Fruit fly (Drosophila melanogaster): ENCODE data around the gene Cyp4e3.
A peak's percentile ranks its signal among the peaks of the same experiment; 100 is the strongest.

The Cyp4e3 gene

DNA sequence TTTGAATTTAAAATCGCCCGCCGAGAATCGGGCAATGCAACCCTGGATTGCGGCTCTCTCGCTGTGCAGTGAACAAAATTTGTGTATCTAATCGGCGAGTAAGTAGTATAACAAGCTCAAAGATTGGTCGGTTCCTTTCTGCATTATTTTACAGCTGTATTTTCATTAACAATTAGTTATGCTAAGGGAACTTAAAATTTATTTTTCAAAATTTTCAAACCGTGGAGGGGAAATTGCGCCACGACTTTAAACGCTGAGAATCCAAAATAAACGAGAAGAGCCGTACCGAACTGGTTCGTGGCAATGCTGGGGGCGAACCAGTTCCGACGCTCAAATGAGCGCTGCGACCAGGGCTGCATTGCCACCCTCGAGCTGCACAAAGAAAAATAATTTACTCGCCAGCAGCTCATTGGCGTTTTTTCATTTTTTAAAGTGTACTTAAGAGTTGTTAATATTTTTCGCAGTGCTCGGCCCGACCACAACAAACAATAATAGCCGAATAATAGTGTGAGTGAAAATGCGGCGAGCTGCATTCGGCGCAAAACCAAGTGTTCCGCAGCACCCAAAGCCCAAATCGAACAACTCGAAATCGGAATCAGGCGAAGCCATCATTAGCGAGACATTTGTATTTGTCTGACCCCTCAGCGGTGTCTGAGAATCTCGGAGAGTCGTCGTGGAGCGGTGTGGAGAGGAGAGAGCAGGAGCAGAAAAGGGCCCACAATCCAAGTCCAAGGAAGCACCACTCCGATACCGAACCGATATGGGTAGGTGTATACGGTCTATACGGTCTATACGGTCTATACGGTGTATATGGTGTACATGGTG lies 8.3 kb upstream of the Cyp4e3 start, which contains the start of gene zf30C (continued):
- TF ChIP-seq Ptx1 (GFP tag; IDR thresholded peaks at IDR 0.05): peak; percentile 85
- TF ChIP-seq NFAT (GFP tag; IDR thresholded peaks at IDR 0.05): peak; percentile 91
- TF ChIP-seq nom (GFP tag; optimal IDR thresholded peaks at IDR 0.05): peak; percentile 8
- peak; percentile 37 for TF ChIP-seq CG30020 (tag; optimal IDR thresholded peaks at IDR 0.05)
- peak; percentile 64; the same call in 1 of the 3 replicates for TF ChIP-seq gce (GFP tag; IDR thresholded peaks at IDR 0.05)
- peak; percentile 73 for TF ChIP-seq CG4360 (GFP tag; IDR thresholded peaks at IDR 0.05)
- TF ChIP-seq hth (optimal IDR thresholded peaks at IDR 0.05): no peak
- no peak for TF ChIP-seq tap (tag; optimal IDR thresholded peaks at IDR 0.05)
- TF ChIP-seq CG2202 (tag; optimal IDR thresholded peaks at IDR 0.05): peak; percentile 41
- peak; percentile 79 for TF ChIP-seq CG12391 (tag; optimal IDR thresholded peaks at IDR 0.05)
- TF ChIP-seq CG14050 (GFP tag; IDR thresholded peaks at IDR 0.05): peak; percentile 57; the same call in 2 of the 3 replicates
- peak; percentile 15 for TF ChIP-seq CG31365 (tag; optimal IDR thresholded peaks at IDR 0.05)
- peak; percentile 90 for TF ChIP-seq eyg (GFP tag; optimal IDR thresholded peaks at IDR 0.05)
- peak; percentile 80 for TF ChIP-seq ATbp (GFP tag; optimal IDR thresholded peaks at IDR 0.05)
- TF ChIP-seq dmrt11E (tag; optimal IDR thresholded peaks at IDR 0.05): peak; percentile 47
- peak; percentile 84 for TF ChIP-seq Mrtf (GFP tag; IDR thresholded peaks at IDR 0.05)
- TF ChIP-seq CG7271 (tag; optimal IDR thresholded peaks at IDR 0.05): no peak
- peak; percentile 77 for TF ChIP-seq onecut (GFP tag; IDR thresholded peaks at IDR 0.05)
- peak; percentile 70 for TF ChIP-seq CG17802 (tag; optimal IDR thresholded peaks at IDR 0.05)
- TF ChIP-seq usp (GFP tag; optimal IDR thresholded peaks at IDR 0.05): no peak
- peak; percentile 82 for TF ChIP-seq H2.0 (GFP tag; IDR thresholded peaks at IDR 0.05)
- TF ChIP-seq luna (GFP tag; optimal IDR thresholded peaks at IDR 0.05): peak; percentile 87
- no peak for TF ChIP-seq pan (optimal IDR thresholded peaks at IDR 0.05)
- peak in 1 of 2 experiments; percentile 87 for TF ChIP-seq pan (GFP tag; optimal IDR thresholded peaks at IDR 0.05 in 1 of 2, IDR thresholded peaks at IDR 0.05 in 1 of 2)
- peak; percentile 80 for TF ChIP-seq sr (GFP tag; IDR thresholded peaks at IDR 0.05)
- TF ChIP-seq CG7372 (GFP tag; IDR thresholded peaks at IDR 0.05): no peak
- no peak for TF ChIP-seq mld (GFP tag; IDR thresholded peaks at IDR 0.05; ENCODE audit: partially characterized antibody)
- TF ChIP-seq oc (tag; optimal IDR thresholded peaks at IDR 0.05): peak; percentile 42
- TF ChIP-seq her (GFP tag; optimal IDR thresholded peaks at IDR 0.05): peak; percentile 93
- peak; percentile 84 for TF ChIP-seq Camta (GFP tag; optimal IDR thresholded peaks at IDR 0.05)
- TF ChIP-seq TFAM (GFP tag; optimal IDR thresholded peaks at IDR 0.05): no peak
- TF ChIP-seq CG12071 (GFP tag; optimal IDR thresholded peaks at IDR 0.05): peak; percentile 61
- TF ChIP-seq lola (GFP tag; optimal IDR thresholded peaks at IDR 0.05): peak in 1 of 3 experiments; percentile 60
- peak; percentile 77 for TF ChIP-seq dm (GFP tag; optimal IDR thresholded peaks at IDR 0.05)
- TF ChIP-seq CG3407 (GFP tag; optimal IDR thresholded peaks at IDR 0.05): peak; percentile 31
- peak; percentile 86 for TF ChIP-seq Drgx (GFP tag; IDR thresholded peaks at IDR 0.05)
- TF ChIP-seq CG32772 (GFP tag; IDR thresholded peaks at IDR 0.05): peak; percentile 81
- TF ChIP-seq cad (GFP tag; optimal IDR thresholded peaks at IDR 0.05): no peak
- peak; percentile 90 for TF ChIP-seq tx (GFP tag; optimal IDR thresholded peaks at IDR 0.05)
- TF ChIP-seq ci (GFP tag; IDR thresholded peaks at IDR 0.05): peak; percentile 95
- peak; percentile 86 for TF ChIP-seq slou (GFP tag; optimal IDR thresholded peaks at IDR 0.05)
- TF ChIP-seq esg (GFP tag; conservative IDR thresholded peaks at IDR 0.05): peak; percentile 49; the same call in 1 of the 2 replicates
- peak; percentile 59 for TF ChIP-seq Fer2 (tag; optimal IDR thresholded peaks at IDR 0.05)
- peak; percentile 10 for TF ChIP-seq Elba2 (GFP tag; optimal IDR thresholded peaks at IDR 0.05)
- peak; percentile 87 for TF ChIP-seq Aef1 (GFP tag; IDR thresholded peaks at IDR 0.05)
- TF ChIP-seq MBD-R2 (GFP tag; IDR thresholded peaks at IDR 0.05): peak; percentile 76
- peak; percentile 43 to 49 for TF ChIP-seq Trl (optimal IDR thresholded peaks at IDR 0.05)
- peak; percentile 95 for TF ChIP-seq Trl (GFP tag; optimal IDR thresholded peaks at IDR 0.05)
- TF ChIP-seq nmo (GFP tag; optimal IDR thresholded peaks at IDR 0.05): peak; percentile 65
- peak; percentile 90 for TF ChIP-seq chm (GFP tag; IDR thresholded peaks at IDR 0.05)

All from whole organism, embryonic.